Worm (Caenorhabditis elegans) whole organism, L2 larva: ENCODE results near the gene Y38F1A.2.

Experiments
- R02D3.7 ChIP-seq: fragments of 150-350 bp; optimal IDR thresholded peaks from 2 replicates; lab custom pipeline; 2014; ENCODE audit warnings: missing biosample characterization, missing genetic modification characterization
- ama-1 ChIP-seq: fragments of 150-350 bp; optimal IDR thresholded peaks from 2 replicates; lab custom pipeline; 2018; ENCODE audit warnings: inconsistent platforms
- fos-1 ChIP-seq: fragments of 150-350 bp; optimal IDR thresholded peaks from 2 replicates; lab custom pipeline; 2014; ENCODE audit warnings: missing biosample characterization, missing genetic modification characterization
- mdl-1 ChIP-seq, 2 experiments: fragments of 150-350 bp in 1 of 2; sonication (generic microtip) in 1 of 2; optimal IDR thresholded peaks; 2 replicates each; lab custom pipeline; 2017; ENCODE audit warnings: missing biosample characterization in 2 of 2, missing genetic modification characterization in 2 of 2
- nhr-10 ChIP-seq: sonication (generic microtip); optimal IDR thresholded peaks from 2 replicates; lab custom pipeline; 2017; ENCODE audit warnings: missing biosample characterization, missing genetic modification characterization
- unc-39 ChIP-seq: fragments of 150-350 bp; optimal IDR thresholded peaks from 2 replicates; lab custom pipeline; 2014; ENCODE audit warnings: missing biosample characterization, missing genetic modification characterization
- ztf-1 ChIP-seq: fragments of 200-800 bp; sonication (Bioruptor generic); conservative IDR thresholded peaks from 2 replicates; pipeline ENCODE4 v1.3.6; 2022; ENCODE audit warnings: missing genetic modification characterization, missing compliant biosample characterization

- no peak for TF ChIP-seq unc-39
- TF ChIP-seq mdl-1 (tag; optimal IDR thresholded peaks at IDR 0.05; lab: Kevin White, UChicago): no peak
- TF ChIP-seq ztf-1 (GFP tag; lab: Robert Waterston, UW): no peak
- TF ChIP-seq ama-1 (lab: Kevin White, UChicago): no peak
- TF ChIP-seq fos-1 (tag; lab: Kevin White, UChicago): no peak
- TF ChIP-seq R02D3.7 (tag; lab: Kevin White, UChicago): no peak
- no peak for TF ChIP-seq nhr-10
Observed at ce11 chrII:12961293-12961692, 6.5 kb downstream of the Y38F1A.2 start.
